Fruit fly (Drosophila melanogaster): ENCODE measurements around the gene Rnp4F.

Gene Rnp4F

dm6 chrX:5358813-5359212, 36.3 kb upstream of the Rnp4F start:
- TF ChIP-seq Rel (GFP tag; optimal IDR thresholded peaks at IDR 0.05) (no peak), Rel (tag; optimal IDR thresholded peaks at IDR 0.05) (no peak), lola (GFP tag; optimal IDR thresholded peaks at IDR 0.05) (no peak), dl (GFP tag; optimal IDR thresholded peaks at IDR 0.05; ENCODE audit: insufficient read depth in 1 of 2, partially characterized antibody in 2 of 2) (no peak), Hr83 (GFP tag; optimal IDR thresholded peaks at IDR 0.05; ENCODE audit: poor library complexity, severe bottlenecking) (no peak), pan (optimal IDR thresholded peaks at IDR 0.05) (no peak), Jra (GFP tag; optimal IDR thresholded peaks at IDR 0.05) (no peak), Hr78 (GFP tag; optimal IDR thresholded peaks at IDR 0.05) (no peak), fru (GFP tag; optimal IDR thresholded peaks at IDR 0.05) (no peak), Myc (optimal IDR thresholded peaks at IDR 0.05) (no peak), Mio (GFP tag; optimal IDR thresholded peaks at IDR 0.05) (no peak), brk (GFP tag; optimal IDR thresholded peaks at IDR 0.05) (no peak), jim (GFP tag; optimal IDR thresholded peaks at IDR 0.05) (no peak), CrebA (GFP tag; optimal IDR thresholded peaks at IDR 0.05; ENCODE audit: borderline replicate concordance) (no peak), h (GFP tag; optimal IDR thresholded peaks at IDR 0.05) (no peak), Dfd (GFP tag; optimal IDR thresholded peaks at IDR 0.05) (no peak), woc (GFP tag; optimal IDR thresholded peaks at IDR 0.05) (no peak), Hnf4 (GFP tag; optimal IDR thresholded peaks at IDR 0.05) (no peak), ey (GFP tag; optimal IDR thresholded peaks at IDR 0.05) (no peak), usp (GFP tag; optimal IDR thresholded peaks at IDR 0.05) (no peak)

DNA sequence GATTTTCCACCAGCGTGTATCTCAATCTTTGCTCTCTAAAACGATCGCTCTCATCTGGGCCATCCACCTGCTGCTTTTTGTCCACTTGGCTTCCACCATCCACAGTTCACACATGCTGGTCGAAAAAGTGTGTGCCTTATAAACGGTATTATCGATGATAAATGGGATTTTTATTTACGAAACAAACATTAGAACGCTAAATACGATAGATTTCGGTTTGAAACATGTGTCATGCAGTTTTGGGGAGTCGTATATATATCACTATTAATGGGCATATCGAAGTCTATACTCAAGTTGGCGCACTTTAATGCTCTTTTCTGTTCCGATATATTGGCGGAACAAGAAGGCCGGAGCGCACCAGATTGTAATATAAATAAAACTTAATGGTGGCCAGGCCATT, 34.5 kb upstream of the Rnp4F start:
- TF ChIP-seq Hr78 (GFP tag; optimal IDR thresholded peaks at IDR 0.05) (no peak), CG32264 (GFP tag; optimal IDR thresholded peaks at IDR 0.05) (no peak), Mio (GFP tag; optimal IDR thresholded peaks at IDR 0.05) (no peak), Jra (GFP tag; optimal IDR thresholded peaks at IDR 0.05) (no peak), Vsx2 (GFP tag; optimal IDR thresholded peaks at IDR 0.05; ENCODE audit: partially characterized antibody) (no peak), Hr83 (GFP tag; optimal IDR thresholded peaks at IDR 0.05; ENCODE audit: poor library complexity, severe bottlenecking) (no peak), HLH106 (tag; optimal IDR thresholded peaks at IDR 0.05) (no peak), usp (GFP tag; optimal IDR thresholded peaks at IDR 0.05) (no peak)

- TF ChIP-seq Dfd (GFP tag; optimal IDR thresholded peaks at IDR 0.05) (peak; percentile 56), dsf (GFP tag; optimal IDR thresholded peaks at IDR 0.05; ENCODE audit: borderline replicate concordance) (no peak)
These were observed 27.5 kb upstream of the Rnp4F start for dm6 chrX:5349899-5350575.

dm6 chrX:5339970-5340369, 17.5 kb upstream of the Rnp4F start, which contains the start of gene SK:
TSS of gene SK (plus strand) at chrX:5340236.
- TF ChIP-seq N (GFP tag; optimal IDR thresholded peaks at IDR 0.05) (no peak), Dif (GFP tag; optimal IDR thresholded peaks at IDR 0.05; ENCODE audit: partially characterized antibody) (peak; percentile 8)

- TF ChIP-seq sage (GFP tag; optimal IDR thresholded peaks at IDR 0.05) (no peak), dsf (GFP tag; optimal IDR thresholded peaks at IDR 0.05; ENCODE audit: borderline replicate concordance) (no peak), CrebA (GFP tag; optimal IDR thresholded peaks at IDR 0.05; ENCODE audit: borderline replicate concordance) (no peak), brk (GFP tag; optimal IDR thresholded peaks at IDR 0.05) (no peak), ey (GFP tag; optimal IDR thresholded peaks at IDR 0.05) (no peak), Jra (GFP tag; optimal IDR thresholded peaks at IDR 0.05) (no peak), Hr78 (GFP tag; optimal IDR thresholded peaks at IDR 0.05) (no peak), Vsx2 (GFP tag; optimal IDR thresholded peaks at IDR 0.05; ENCODE audit: partially characterized antibody) (no peak), usp (GFP tag; optimal IDR thresholded peaks at IDR 0.05) (no peak)
These were observed 15.9 kb upstream of the Rnp4F start for dm6 chrX:5338435-5338834.

DNA sequence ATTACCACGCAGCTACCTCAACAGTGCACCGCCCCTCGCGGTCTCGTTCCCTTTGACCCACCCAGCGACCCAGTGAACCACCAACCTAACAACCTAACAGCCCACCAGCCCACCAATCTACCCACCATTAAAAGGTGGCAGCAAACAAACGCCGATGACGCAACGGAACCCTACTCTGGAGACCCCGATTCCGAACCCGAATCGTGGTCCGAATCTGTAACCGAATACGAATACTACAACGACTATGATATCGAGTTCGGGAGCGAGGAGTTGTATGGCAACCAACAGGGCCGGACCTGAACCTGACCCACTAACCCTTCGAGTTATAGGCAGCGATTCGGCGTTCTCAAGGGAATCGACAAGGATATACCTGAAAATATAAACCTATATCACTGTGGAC, 14.8 kb upstream of the Rnp4F start:
- no peak for TF ChIP-seq CG32264 (GFP tag; optimal IDR thresholded peaks at IDR 0.05)

- TF ChIP-seq Hr78 (GFP tag; optimal IDR thresholded peaks at IDR 0.05) (no peak), HLH106 (tag; optimal IDR thresholded peaks at IDR 0.05) (peak; percentile 76), psq (GFP tag; optimal IDR thresholded peaks at IDR 0.05) (peak; percentile 33), Rel (GFP tag; optimal IDR thresholded peaks at IDR 0.05) (no peak), Rel (tag; optimal IDR thresholded peaks at IDR 0.05) (no peak), N (GFP tag; optimal IDR thresholded peaks at IDR 0.05) (no peak), br (GFP tag; optimal IDR thresholded peaks at IDR 0.05) (peak; percentile 64), Dif (GFP tag; optimal IDR thresholded peaks at IDR 0.05; ENCODE audit: partially characterized antibody) (no peak), OdsH (GFP tag; optimal IDR thresholded peaks at IDR 0.05) (peak; percentile 26), rgr (GFP tag; optimal IDR thresholded peaks at IDR 0.05) (peak; percentile 33), Dfd (GFP tag; optimal IDR thresholded peaks at IDR 0.05) (peak; percentile 92), usp (GFP tag; optimal IDR thresholded peaks at IDR 0.05) (no peak), dmrt93B (GFP tag; optimal IDR thresholded peaks at IDR 0.05) (peak; percentile 83), lola (GFP tag; optimal IDR thresholded peaks at IDR 0.05) (no peak), pan (optimal IDR thresholded peaks at IDR 0.05) (no peak), sage (GFP tag; optimal IDR thresholded peaks at IDR 0.05) (no peak), CG9705 (GFP tag; optimal IDR thresholded peaks at IDR 0.05) (peak; percentile 80), Sp1 (GFP tag; optimal IDR thresholded peaks at IDR 0.05) (peak; percentile 76), Hnf4 (GFP tag; optimal IDR thresholded peaks at IDR 0.05) (no peak), h (GFP tag; optimal IDR thresholded peaks at IDR 0.05) (peak; percentile 61)
These were observed 14.2 kb upstream of the Rnp4F start for dm6 chrX:5336722-5337121.
